Worm (Caenorhabditis elegans) whole organism, L1 larva: ENCODE data around the gene oac-51.

Experiments
- ceh-82 ChIP-seq, 3 experiments: fragments of 150-350 bp in 1 of 3; sonication (generic microtip) in 2 of 3; optimal IDR thresholded peaks; 2 replicates each; lab custom pipeline; 2014 to 2017; ENCODE audit warnings: missing biosample characterization in 3 of 3, missing genetic modification characterization in 3 of 3
- nhr-237 ChIP-seq: fragments of 150-350 bp; optimal IDR thresholded peaks from 2 replicates; lab custom pipeline; 2014; ENCODE audit warnings: missing biosample characterization, missing genetic modification characterization
- pqm-1 ChIP-seq: sonication (generic microtip); optimal IDR thresholded peaks from 3 replicates; lab custom pipeline; 2017; ENCODE audit warnings: missing biosample characterization, missing genetic modification characterization
- sox-4 ChIP-seq: sonication (generic microtip); optimal IDR thresholded peaks from 2 replicates; lab custom pipeline; 2016; ENCODE audit warnings: missing genetic modification characterization, missing compliant biosample characterization

DNA sequence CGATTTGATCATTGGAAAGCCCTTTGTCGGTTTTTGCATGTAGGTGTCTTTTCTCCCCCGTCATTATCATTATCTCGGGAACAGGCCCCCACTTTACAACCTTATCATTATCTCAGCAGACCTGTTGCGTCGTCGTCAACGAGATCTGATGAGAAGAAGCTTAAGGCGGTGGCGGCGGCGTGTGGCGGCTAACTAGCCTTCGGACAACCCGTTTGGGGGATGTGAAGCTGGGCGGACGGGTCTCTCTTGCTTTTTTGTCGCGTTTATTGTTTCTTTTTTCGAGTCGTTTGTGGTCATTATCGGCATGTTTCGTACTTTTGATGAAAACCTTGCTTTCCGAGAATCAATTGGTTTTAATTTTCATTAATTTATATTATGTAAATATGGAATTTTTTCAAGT lies 36.6 kb upstream of the oac-51 start:
- TF ChIP-seq pqm-1 (tag; lab: Kevin White, UChicago): no peak
- no peak for TF ChIP-seq ceh-82 (tag; optimal IDR thresholded peaks at IDR 0.05; lab: Kevin White, UChicago)
- no peak for TF ChIP-seq sox-4 (tag; lab: Kevin White, UChicago)
- no peak for TF ChIP-seq nhr-237
